Worm (Caenorhabditis elegans): ENCODE measurements around the gene rnst-2.

Gene rnst-2

DNA sequence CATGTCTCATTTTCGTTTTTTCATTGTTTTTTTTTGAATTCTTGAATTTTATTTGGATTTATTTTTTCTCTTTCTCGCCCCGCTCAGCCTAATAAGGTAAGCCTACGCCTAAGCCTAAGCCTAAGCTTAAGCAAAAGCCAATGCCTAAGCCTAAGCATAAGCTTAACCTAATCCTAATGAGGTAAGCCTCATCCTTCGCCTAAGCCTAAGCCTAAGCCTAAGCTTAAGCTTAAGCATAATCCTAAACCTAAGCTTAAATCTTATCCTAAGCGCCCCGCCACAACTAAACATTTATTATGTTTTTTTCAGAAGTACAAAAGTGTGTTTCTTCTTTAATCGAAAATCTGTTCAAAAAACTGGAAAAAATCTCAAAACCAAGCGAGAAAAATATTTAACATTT is 50.8 kb downstream of the rnst-2 start:
- TF ChIP-seq sma-9 (GFP tag; optimal IDR thresholded peaks at IDR 0.05) (no peak), sma-9 (tag; optimal IDR thresholded peaks at IDR 0.05) (no peak), nhr-11 (tag; optimal IDR thresholded peaks at IDR 0.05) (no peak), mbf-1 (tag; optimal IDR thresholded peaks at IDR 0.05) (no peak), unc-39 (tag; optimal IDR thresholded peaks at IDR 0.05) (no peak), snpc-4 (tag; optimal IDR thresholded peaks at IDR 0.05) (no peak), ztf-4 (tag; optimal IDR thresholded peaks at IDR 0.05) (no peak), unc-55 (GFP tag; optimal IDR thresholded peaks at IDR 0.05) (no peak), crh-2 (tag; optimal IDR thresholded peaks at IDR 0.05) (no peak), ceh-82 (tag; optimal IDR thresholded peaks at IDR 0.05) (no peak)

DNA sequence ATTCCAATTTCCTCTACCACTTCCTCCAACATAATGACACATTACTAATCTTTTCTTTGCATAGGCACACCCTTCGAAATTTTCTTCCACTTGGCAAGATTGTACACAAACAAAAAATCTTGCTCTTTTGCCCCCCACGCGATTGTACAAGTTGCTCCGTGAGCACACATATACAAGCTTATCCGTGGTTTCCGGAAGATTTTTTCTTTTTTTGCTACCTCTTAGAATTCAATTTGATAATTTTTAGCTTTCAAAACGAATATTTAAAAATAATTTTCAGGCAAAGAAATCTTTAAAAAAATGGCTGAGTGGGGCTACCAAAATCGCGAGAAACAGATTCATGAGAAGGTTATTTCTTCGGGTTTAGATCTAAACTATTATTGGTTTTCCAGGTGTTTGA is 51.3 kb downstream of the rnst-2 start, which contains the start of gene Y50D4B.1:
TSS of gene Y50D4B.1 (plus strand) at position 301 of the 400 bp plus-strand sequence.
- TF ChIP-seq C34F6.9 (tag; optimal IDR thresholded peaks at IDR 0.05) = no peak
- TF ChIP-seq nhr-129 (tag; optimal IDR thresholded peaks at IDR 0.05) = no peak
- no peak for TF ChIP-seq ama-1 (optimal IDR thresholded peaks at IDR 0.05)
- no peak for TF ChIP-seq unc-62 (GFP tag; optimal IDR thresholded peaks at IDR 0.05)
- no peak for TF ChIP-seq nhr-21 (tag; optimal IDR thresholded peaks at IDR 0.05)
- TF ChIP-seq unc-55 (GFP tag; optimal IDR thresholded peaks at IDR 0.05) = no peak
- no peak for TF ChIP-seq mbf-1 (tag; optimal IDR thresholded peaks at IDR 0.05)
- no peak for TF ChIP-seq lin-39 (tag; optimal IDR thresholded peaks at IDR 0.05)
- no peak for TF ChIP-seq nhr-12 (tag; optimal IDR thresholded peaks at IDR 0.05)
- no peak for TF ChIP-seq nhr-11 (tag; optimal IDR thresholded peaks at IDR 0.05)
- TF ChIP-seq crh-2 (tag; optimal IDR thresholded peaks at IDR 0.05) = no peak
- no peak for TF ChIP-seq sem-4 (tag; optimal IDR thresholded peaks at IDR 0.05)
